Worm (Caenorhabditis elegans) whole organism, early embryonic: Measurements from ENCODE around the gene ain-1.

Source experiments
- B0310.2 ChIP-seq: sonication (generic microtip); optimal IDR thresholded peaks from 2 replicates; lab custom pipeline; 2016; ENCODE audit warnings: mild to moderate bottlenecking, missing genetic modification characterization, missing compliant biosample characterization
- F13C5.2 ChIP-seq: sonication (generic microtip); optimal IDR thresholded peaks from 2 replicates; lab custom pipeline; 2017; ENCODE audit warnings: mild to moderate bottlenecking, missing genetic modification characterization, inconsistent platforms, missing compliant biosample characterization
- aly-1 ChIP-seq: sonication (generic microtip); optimal IDR thresholded peaks from 2 replicates; lab custom pipeline; 2016; ENCODE audit warnings: missing genetic modification characterization, missing compliant biosample characterization
- ama-1 ChIP-seq: fragments of 150-350 bp; optimal IDR thresholded peaks from 2 replicates; lab custom pipeline; 2014
- ceh-13 ChIP-seq: fragments of 200-800 bp; sonication (Bioruptor generic); optimal IDR thresholded peaks from 2 replicates; lab custom pipeline; 2018; ENCODE audit warnings: mild to moderate bottlenecking, missing genetic modification characterization, missing compliant biosample characterization
- ceh-36 ChIP-seq: sonication (generic microtip); optimal IDR thresholded peaks from 2 replicates; lab custom pipeline; 2016; ENCODE audit warnings: missing genetic modification characterization, inconsistent platforms, missing compliant biosample characterization
- ets-7 ChIP-seq: sonication (generic microtip); optimal IDR thresholded peaks from 2 replicates; lab custom pipeline; 2016; ENCODE audit warnings: missing genotype, missing genetic modification characterization, missing compliant biosample characterization
- flt-1 ChIP-seq: fragments of 200-800 bp; sonication (Bioruptor generic); IDR thresholded peaks from 2 replicates; pipeline ENCODE4 v1.3.6; 2022; ENCODE audit warnings: missing genetic modification characterization, missing compliant biosample characterization
- hmbx-1 ChIP-seq: sonication (generic microtip); optimal IDR thresholded peaks from 2 replicates; lab custom pipeline; 2016; ENCODE audit warnings: mild to moderate bottlenecking, missing genetic modification characterization, missing compliant biosample characterization
- hmg-4 ChIP-seq: fragments of 200-800 bp; sonication (Bioruptor generic); optimal IDR thresholded peaks from 2 replicates; lab custom pipeline; 2018; ENCODE audit warnings: mild to moderate bottlenecking, missing genetic modification characterization, missing compliant biosample characterization
- hnd-1 ChIP-seq: sonication (generic microtip); optimal IDR thresholded peaks from 2 replicates; lab custom pipeline; 2016; ENCODE audit warnings: missing genetic modification characterization, missing compliant biosample characterization
- pes-1 ChIP-seq: fragments of 200-800 bp; sonication (Bioruptor generic); IDR thresholded peaks from 2 replicates; pipeline ENCODE4 v1.3.6; 2022; ENCODE audit warnings: missing genetic modification reagents, missing genetic modification characterization, missing compliant biosample characterization
- scrt-1 ChIP-seq: fragments of 200-800 bp; sonication (Bioruptor generic); IDR thresholded peaks from 2 replicates; pipeline ENCODE4 v1.3.6; 2022; ENCODE audit warnings: missing genetic modification characterization, missing compliant biosample characterization
- sea-1 ChIP-seq: fragments of 200-800 bp; sonication (Bioruptor generic); conservative IDR thresholded peaks from 2 replicates; pipeline ENCODE4 v1.3.6; 2022; ENCODE audit warnings: missing genetic modification characterization, missing compliant biosample characterization
- tbx-11 ChIP-seq: fragments of 200-800 bp; sonication (Bioruptor generic); IDR thresholded peaks from 2 replicates; pipeline ENCODE4 v1.3.6; 2022; ENCODE audit warnings: missing genetic modification characterization, missing compliant biosample characterization
- tbx-37 ChIP-seq: fragments of 200-800 bp; sonication (Bioruptor generic); conservative IDR thresholded peaks from 2 replicates; pipeline ENCODE4 v1.3.6; 2022; ENCODE audit warnings: missing genetic modification reagents, missing genetic modification characterization, missing compliant biosample characterization
- tra-4 ChIP-seq: sonication (generic microtip); optimal IDR thresholded peaks from 2 replicates; lab custom pipeline; 2017; ENCODE audit warnings: missing genetic modification characterization, missing compliant biosample characterization

ain-1 gene

ce11 chrX:16588102-16588501 is 25.1 kb upstream of the ain-1 start:
- TF ChIP-seq pes-1 (GFP tag; lab: Robert Waterston, UW) (no peak), tbx-11 (GFP tag; lab: Robert Waterston, UW) (no peak), aly-1 (tag; lab: Kevin White, UChicago) (no peak), hnd-1 (tag; lab: Kevin White, UChicago) (no peak)

DNA sequence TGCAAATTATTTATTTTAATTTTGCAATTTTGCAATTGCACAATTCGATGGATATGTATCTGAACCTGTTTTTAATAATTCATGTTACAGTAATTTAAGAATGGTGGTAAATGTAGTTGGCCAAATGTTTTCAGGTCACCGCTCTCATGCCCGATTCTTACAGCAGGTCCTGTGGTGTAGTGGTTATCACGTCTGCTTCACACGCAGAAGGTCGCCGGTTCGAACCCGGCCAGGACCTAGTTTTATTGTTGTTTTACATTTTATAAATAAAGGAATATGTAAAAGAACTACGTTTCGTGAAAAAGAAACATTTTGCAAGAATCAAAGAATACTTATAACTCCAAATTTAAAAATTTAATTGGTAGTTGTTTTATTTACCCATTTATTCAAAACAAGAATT is 23.0 kb upstream of the ain-1 start:
- no peak for TF ChIP-seq flt-1 (GFP tag; lab: Robert Waterston, UW)
- no peak for TF ChIP-seq sea-1 (GFP tag; lab: Robert Waterston, UW)
- no peak for TF ChIP-seq tra-4 (tag; lab: Kevin White, UChicago)
- TF ChIP-seq ets-7: no peak
- no peak for TF ChIP-seq hnd-1 (tag; lab: Kevin White, UChicago)
- no peak for TF ChIP-seq F13C5.2 (tag; lab: Kevin White, UChicago)
- no peak for TF ChIP-seq tbx-11 (GFP tag; lab: Robert Waterston, UW)
- TF ChIP-seq tbx-37 (GFP tag; lab: Robert Waterston, UW): no peak
- no peak for TF ChIP-seq ama-1
- TF ChIP-seq scrt-1 (GFP tag; lab: Robert Waterston, UW): no peak
- no peak for TF ChIP-seq hmg-4 (GFP tag; lab: Kevin White, UChicago)
- TF ChIP-seq pes-1 (GFP tag; lab: Robert Waterston, UW): no peak; the same call in 1 of the 2 replicates
- no peak for TF ChIP-seq ceh-13 (GFP tag; lab: Kevin White, UChicago)
- TF ChIP-seq ceh-36 (tag; lab: Kevin White, UChicago): no peak
- TF ChIP-seq aly-1 (tag; lab: Kevin White, UChicago): no peak
- no peak for TF ChIP-seq B0310.2
- TF ChIP-seq hmbx-1: no peak

ce11 chrX:16590803-16591202 is 22.4 kb upstream of the ain-1 start:
- no peak for TF ChIP-seq ama-1
- peak; percentile 53 for TF ChIP-seq tra-4 (tag; lab: Kevin White, UChicago)
- peak; percentile 89 for TF ChIP-seq pes-1 (GFP tag; lab: Robert Waterston, UW)
- peak; percentile 43 for TF ChIP-seq ceh-36 (tag; lab: Kevin White, UChicago)
- peak; percentile 81 for TF ChIP-seq tbx-11 (GFP tag; lab: Robert Waterston, UW)
- TF ChIP-seq hmg-4 (GFP tag; lab: Kevin White, UChicago): peak; percentile 83
- TF ChIP-seq sea-1 (GFP tag; lab: Robert Waterston, UW): peak; percentile 83
- peak; percentile 50 for TF ChIP-seq aly-1 (tag; lab: Kevin White, UChicago)
- peak; percentile 35 for TF ChIP-seq hmbx-1
- peak; percentile 78 for TF ChIP-seq tbx-37 (GFP tag; lab: Robert Waterston, UW)
- TF ChIP-seq F13C5.2 (tag; lab: Kevin White, UChicago): peak; percentile 87
- peak; percentile 69 for TF ChIP-seq B0310.2
- peak; percentile 71 for TF ChIP-seq ceh-13 (GFP tag; lab: Kevin White, UChicago)
- TF ChIP-seq ets-7: no peak
- peak; percentile 79 for TF ChIP-seq flt-1 (GFP tag; lab: Robert Waterston, UW)
- TF ChIP-seq hnd-1 (tag; lab: Kevin White, UChicago): peak; percentile 59
- peak; percentile 82 for TF ChIP-seq scrt-1 (GFP tag; lab: Robert Waterston, UW)

DNA sequence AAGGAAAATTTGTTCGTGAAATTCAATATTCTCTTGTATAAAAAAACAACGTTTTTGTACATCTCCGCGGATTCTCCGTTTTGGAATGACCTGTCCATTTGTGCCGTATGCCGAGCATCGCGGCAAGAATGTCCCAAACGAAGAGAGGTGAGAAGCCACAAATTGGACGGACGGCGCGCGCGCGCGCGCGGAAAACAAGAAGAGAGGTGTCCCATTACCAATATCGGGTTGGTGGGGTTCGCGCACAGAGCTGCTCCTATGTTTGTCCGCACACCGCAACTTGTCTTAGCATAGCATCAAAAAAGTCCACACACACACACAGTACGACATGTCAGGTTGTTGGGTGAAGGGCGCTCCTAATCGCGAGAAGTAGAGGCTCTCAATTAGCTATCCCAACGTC is 21.7 kb upstream of the ain-1 start:
- TF ChIP-seq scrt-1 (GFP tag; lab: Robert Waterston, UW): no peak
- no peak for TF ChIP-seq ama-1
- TF ChIP-seq ets-7: no peak
- TF ChIP-seq ceh-36 (tag; lab: Kevin White, UChicago): no peak
- TF ChIP-seq flt-1 (GFP tag; lab: Robert Waterston, UW): no peak
- TF ChIP-seq hmg-4 (GFP tag; lab: Kevin White, UChicago): no peak
- no peak for TF ChIP-seq tbx-37 (GFP tag; lab: Robert Waterston, UW)

DNA sequence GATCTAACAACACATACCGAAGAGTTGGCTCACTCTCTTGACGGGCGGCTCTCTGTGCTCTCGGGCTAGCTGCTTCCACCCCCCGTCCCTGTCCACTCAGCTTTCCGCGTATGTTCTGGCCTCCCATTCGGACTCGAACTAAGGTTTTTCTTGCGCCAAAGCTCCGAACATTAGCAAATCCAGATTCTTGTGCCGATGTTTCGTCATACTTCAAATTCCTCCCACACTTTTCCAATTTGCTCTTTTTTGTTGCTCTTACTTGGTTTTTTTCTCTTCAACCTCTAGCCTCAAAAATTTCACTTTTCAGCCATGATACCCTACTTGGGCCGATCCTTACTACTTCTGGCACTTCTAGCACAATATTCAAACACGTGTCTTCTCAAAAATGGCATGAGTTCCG is 18.3 kb upstream of the ain-1 start, which contains the start of gene cdh-9:
Gene cdh-9 (plus strand): TSS at position 301 of the 400 bp plus-strand sequence.
- TF ChIP-seq scrt-1 (GFP tag; lab: Robert Waterston, UW) (no peak), ceh-36 (tag; lab: Kevin White, UChicago) (no peak), tbx-11 (GFP tag; lab: Robert Waterston, UW) (no peak), F13C5.2 (tag; lab: Kevin White, UChicago) (no peak)

- no peak for TF ChIP-seq ama-1
- no peak for TF ChIP-seq ceh-13 (GFP tag; lab: Kevin White, UChicago)
- no peak for TF ChIP-seq aly-1 (tag; lab: Kevin White, UChicago)
- TF ChIP-seq B0310.2: no peak
- TF ChIP-seq hnd-1 (tag; lab: Kevin White, UChicago): no peak
- no peak for TF ChIP-seq tra-4 (tag; lab: Kevin White, UChicago)
- no peak for TF ChIP-seq sea-1 (GFP tag; lab: Robert Waterston, UW)
- no peak for TF ChIP-seq hmg-4 (GFP tag; lab: Kevin White, UChicago)
- TF ChIP-seq ceh-36 (tag; lab: Kevin White, UChicago): no peak
- TF ChIP-seq ets-7: no peak
- no peak for TF ChIP-seq F13C5.2 (tag; lab: Kevin White, UChicago)
- no peak for TF ChIP-seq flt-1 (GFP tag; lab: Robert Waterston, UW)
- TF ChIP-seq scrt-1 (GFP tag; lab: Robert Waterston, UW): no peak
- TF ChIP-seq tbx-11 (GFP tag; lab: Robert Waterston, UW): no peak
- TF ChIP-seq hmbx-1: no peak
Measured at ce11 chrX:16595522-16596282, 17.5 kb upstream of the ain-1 start.

- TF ChIP-seq scrt-1 (GFP tag; lab: Robert Waterston, UW): no peak
- TF ChIP-seq tra-4 (tag; lab: Kevin White, UChicago): no peak
- no peak for TF ChIP-seq tbx-37 (GFP tag; lab: Robert Waterston, UW)
- no peak for TF ChIP-seq F13C5.2 (tag; lab: Kevin White, UChicago)
- no peak for TF ChIP-seq B0310.2
- TF ChIP-seq ama-1: no peak
- no peak for TF ChIP-seq aly-1 (tag; lab: Kevin White, UChicago)
- no peak for TF ChIP-seq flt-1 (GFP tag; lab: Robert Waterston, UW)
- TF ChIP-seq hmbx-1: no peak
- TF ChIP-seq pes-1 (GFP tag; lab: Robert Waterston, UW): no peak
- no peak for TF ChIP-seq ceh-13 (GFP tag; lab: Kevin White, UChicago)
Measured at ce11 chrX:16596972-16597371, 16.3 kb upstream of the ain-1 start.
